Worm (Caenorhabditis elegans): Measurements from ENCODE around the gene F38E1.3.

- TF ChIP-seq lin-39 (tag; optimal IDR thresholded peaks at IDR 0.05) (no peak), zag-1 (tag; optimal IDR thresholded peaks at IDR 0.05) (no peak), ama-1 (optimal IDR thresholded peaks at IDR 0.05) (no peak), mef-2 (tag; optimal IDR thresholded peaks at IDR 0.05) (no peak), unc-62 (GFP tag; optimal IDR thresholded peaks at IDR 0.05) (no peak), lir-3 (tag; optimal IDR thresholded peaks at IDR 0.05; ENCODE audit: poor library complexity) (no peak), nhr-77 (tag; optimal IDR thresholded peaks at IDR 0.05) (no peak), pax-3 (tag; optimal IDR thresholded peaks at IDR 0.05) (no peak)
Measured at ce11 chrV:8370705-8371104, 5.2 kb upstream of the F38E1.3 start, which contains the start of gene gpa-2.

All from whole organism, L1 larva.